Worm (Caenorhabditis elegans) whole organism, late embryonic: ENCODE data around the gene sra-8.

ENCODE experiments used
- C08G9.2 ChIP-seq: sonication (generic microtip); optimal IDR thresholded peaks from 2 replicates; lab custom pipeline; 2016; ENCODE audit warnings: mild to moderate bottlenecking, missing genetic modification characterization, moderate library complexity, missing compliant biosample characterization
- C38D4.7 ChIP-seq: fragments of 200-800 bp; sonication (Bioruptor generic); optimal IDR thresholded peaks from 2 replicates; lab custom pipeline; 2018; ENCODE audit warnings: mild to moderate bottlenecking, missing genetic modification characterization, moderate library complexity, missing compliant biosample characterization
- F13H6.1 ChIP-seq: sonication (generic microtip); optimal IDR thresholded peaks from 2 replicates; lab custom pipeline; 2016; ENCODE audit warnings: missing genetic modification characterization, missing compliant biosample characterization
- Y22D7AL.16 ChIP-seq: sonication (generic microtip); optimal IDR thresholded peaks from 2 replicates; lab custom pipeline; 2016; ENCODE audit warnings: missing genetic modification characterization, missing compliant biosample characterization
- ahr-1 ChIP-seq: sonication (generic microtip); optimal IDR thresholded peaks from 2 replicates; lab custom pipeline; 2016; ENCODE audit warnings: missing genetic modification characterization, missing compliant biosample characterization
- ama-1 ChIP-seq: fragments of 150-350 bp; optimal IDR thresholded peaks from 2 replicates; lab custom pipeline; 2014
- ceh-14 ChIP-seq: sonication (generic microtip); optimal IDR thresholded peaks from 2 replicates; lab custom pipeline; 2016; ENCODE audit warnings: missing genotype, missing genetic modification characterization, missing compliant biosample characterization
- ceh-18 ChIP-seq: sonication (generic microtip); optimal IDR thresholded peaks from 2 replicates; lab custom pipeline; 2016; ENCODE audit warnings: missing genetic modification characterization, missing compliant biosample characterization
- ceh-19 ChIP-seq: fragments of 200-800 bp; sonication (Bioruptor generic); optimal IDR thresholded peaks from 2 replicates; lab custom pipeline; 2018; ENCODE audit warnings: mild to moderate bottlenecking, missing genetic modification characterization, missing compliant biosample characterization
- ceh-2 ChIP-seq: sonication (generic microtip); optimal IDR thresholded peaks from 2 replicates; lab custom pipeline; 2016; ENCODE audit warnings: missing genotype, missing genetic modification characterization, missing compliant biosample characterization
- ceh-48 ChIP-seq: sonication (generic microtip); optimal IDR thresholded peaks from 2 replicates; lab custom pipeline; 2016; ENCODE audit warnings: missing genetic modification characterization, inconsistent platforms, missing compliant biosample characterization
- dmd-4 ChIP-seq: sonication (generic microtip); optimal IDR thresholded peaks from 2 replicates; lab custom pipeline; 2016; ENCODE audit warnings: borderline replicate concordance, missing genetic modification characterization, missing compliant biosample characterization
- dve-1 ChIP-seq: sonication (generic microtip); optimal IDR thresholded peaks from 2 replicates; lab custom pipeline; 2017; ENCODE audit warnings: antibody characterized with exemption, mild to moderate bottlenecking, missing genetic modification characterization, missing compliant biosample characterization
- ets-4 ChIP-seq: sonication (generic microtip); optimal IDR thresholded peaks from 2 replicates; lab custom pipeline; 2016; ENCODE audit warnings: missing genetic modification characterization, missing compliant biosample characterization
- eyg-1 ChIP-seq: sonication (generic microtip); optimal IDR thresholded peaks from 2 replicates; lab custom pipeline; 2016; ENCODE audit warnings: missing genotype, missing genetic modification characterization, missing compliant biosample characterization
- gmeb-2 ChIP-seq: sonication (generic microtip); optimal IDR thresholded peaks from 2 replicates; lab custom pipeline; 2016; ENCODE audit warnings: missing genetic modification characterization, inconsistent platforms, missing compliant biosample characterization
- hlh-13 ChIP-seq: fragments of 200-800 bp; sonication (Bioruptor generic); optimal IDR thresholded peaks from 2 replicates; lab custom pipeline; 2018; ENCODE audit warnings: mild to moderate bottlenecking, missing genetic modification characterization, missing compliant biosample characterization
- lim-6 ChIP-seq: sonication (generic microtip); optimal IDR thresholded peaks from 2 replicates; lab custom pipeline; 2016; ENCODE audit warnings: missing genetic modification characterization, missing compliant biosample characterization
- lin-11 ChIP-seq: fragments of 200-800 bp; sonication (Bioruptor generic); optimal IDR thresholded peaks from 2 replicates; lab custom pipeline; 2018; ENCODE audit warnings: mild to moderate bottlenecking, missing genetic modification characterization, missing compliant biosample characterization
- madf-2 ChIP-seq: sonication (generic microtip); optimal IDR thresholded peaks from 2 replicates; lab custom pipeline; 2017; ENCODE audit warnings: missing genetic modification characterization, missing compliant biosample characterization
- nhr-11 ChIP-seq: fragments of 150-350 bp; optimal IDR thresholded peaks from 2 replicates; lab custom pipeline; 2014; ENCODE audit warnings: missing biosample characterization, missing genetic modification characterization
- odd-2 ChIP-seq: sonication (generic microtip); optimal IDR thresholded peaks from 2 replicates; lab custom pipeline; 2017; ENCODE audit warnings: antibody characterized with exemption, mild to moderate bottlenecking, missing genetic modification characterization, missing compliant biosample characterization
- pag-3 ChIP-seq: sonication (generic microtip); optimal IDR thresholded peaks from 2 replicates; lab custom pipeline; 2016; ENCODE audit warnings: missing compliant biosample characterization, missing genetic modification characterization, borderline replicate concordance
- pat-9 ChIP-seq: fragments of 200-800 bp; sonication (Bioruptor generic); optimal IDR thresholded peaks from 2 replicates; lab custom pipeline; 2018; ENCODE audit warnings: mild to moderate bottlenecking, missing genetic modification characterization, moderate library complexity, missing compliant biosample characterization
- pha-2 ChIP-seq: sonication (generic microtip); optimal IDR thresholded peaks from 2 replicates; lab custom pipeline; 2017; ENCODE audit warnings: mild to moderate bottlenecking, missing genetic modification characterization, missing compliant biosample characterization
- pha-4 ChIP-seq: fragments of 150-350 bp; optimal IDR thresholded peaks from 2 replicates; lab custom pipeline; 2018; ENCODE audit warnings: missing biosample characterization, missing genetic modification reagents, missing genetic modification characterization
- pqm-1 ChIP-seq: sonication (generic microtip); optimal IDR thresholded peaks from 2 replicates; lab custom pipeline; 2016; ENCODE audit warnings: missing genetic modification characterization, missing compliant biosample characterization
- ref-2 ChIP-seq: sonication (generic microtip); optimal IDR thresholded peaks from 2 replicates; lab custom pipeline; 2016; ENCODE audit warnings: missing genetic modification characterization, missing compliant biosample characterization
- rnt-1 ChIP-seq: sonication (generic microtip); optimal IDR thresholded peaks from 2 replicates; lab custom pipeline; 2016; ENCODE audit warnings: missing genetic modification characterization, missing compliant biosample characterization
- sox-2 ChIP-seq: fragments of 200-800 bp; sonication (Bioruptor generic); IDR thresholded peaks from 2 replicates; pipeline ENCODE4 v1.3.6; 2022; ENCODE audit warnings: missing genetic modification reagents, missing genetic modification characterization, missing compliant biosample characterization
- unc-42 ChIP-seq: sonication (generic microtip); optimal IDR thresholded peaks from 2 replicates; lab custom pipeline; 2016; ENCODE audit warnings: missing genotype, missing genetic modification characterization, missing compliant biosample characterization
- unc-55 ChIP-seq: sonication (generic microtip); optimal IDR thresholded peaks from 2 replicates; lab custom pipeline; 2017; ENCODE audit warnings: missing biosample characterization, missing genetic modification reagents, missing genetic modification characterization
- ztf-16 ChIP-seq: sonication (generic microtip); optimal IDR thresholded peaks from 2 replicates; lab custom pipeline; 2017; ENCODE audit warnings: missing genetic modification characterization, missing compliant biosample characterization

The sra-8 gene

ce11 chrII:9518781-9519180, 18.7 kb upstream of the sra-8 start, which contains the start of the genes sfxn-1.1 and AH6.3:
Gene sfxn-1.1, minus strand, starts transcription at chrII:9518881.
Gene AH6.3, plus strand, starts transcription at chrII:9519055.
- TF ChIP-seq dmd-4 (no peak), ceh-48 (tag; lab: Kevin White, UChicago) (no peak), ztf-16 (tag; lab: Kevin White, UChicago) (no peak)

DNA sequence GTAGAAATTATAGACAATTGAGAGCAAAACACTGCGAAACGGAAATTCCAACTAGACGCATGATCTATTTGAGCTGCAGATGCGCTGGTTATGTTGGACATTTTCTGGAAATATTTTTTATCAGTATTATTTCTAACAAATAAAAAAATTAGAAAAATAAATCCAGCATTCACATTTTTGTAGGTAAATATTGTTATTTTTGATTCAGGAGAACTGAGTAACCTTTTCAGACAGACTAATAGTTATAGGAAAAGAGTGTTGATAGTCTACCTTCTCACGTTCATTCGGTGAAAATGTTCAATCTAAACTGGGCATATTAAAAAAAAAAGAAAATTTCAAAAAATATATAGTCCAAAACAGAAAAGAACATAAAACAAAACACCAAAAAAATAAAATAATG, 16.0 kb upstream of the sra-8 start, which contains the start of gene sra-1:
Gene sra-1 (minus strand): TSS at position 101 of the 400 bp plus-strand sequence.
- no peak for TF ChIP-seq ceh-18
- no peak for TF ChIP-seq ceh-2
- TF ChIP-seq pqm-1, result no peak
- TF ChIP-seq ceh-19 (GFP tag; lab: Kevin White, UChicago), result no peak
- TF ChIP-seq lin-11 (tag; lab: Kevin White, UChicago), result no peak
- TF ChIP-seq unc-42, result no peak
- no peak for TF ChIP-seq sox-2
- TF ChIP-seq C38D4.7 (GFP tag; lab: Kevin White, UChicago), result no peak
- no peak for TF ChIP-seq ama-1 (lab: Kevin White, UChicago)
- TF ChIP-seq ceh-14 (tag; lab: Kevin White, UChicago), result no peak
- no peak for TF ChIP-seq ahr-1 (tag; lab: Kevin White, UChicago)
- TF ChIP-seq ceh-48 (tag; lab: Kevin White, UChicago), result no peak

DNA sequence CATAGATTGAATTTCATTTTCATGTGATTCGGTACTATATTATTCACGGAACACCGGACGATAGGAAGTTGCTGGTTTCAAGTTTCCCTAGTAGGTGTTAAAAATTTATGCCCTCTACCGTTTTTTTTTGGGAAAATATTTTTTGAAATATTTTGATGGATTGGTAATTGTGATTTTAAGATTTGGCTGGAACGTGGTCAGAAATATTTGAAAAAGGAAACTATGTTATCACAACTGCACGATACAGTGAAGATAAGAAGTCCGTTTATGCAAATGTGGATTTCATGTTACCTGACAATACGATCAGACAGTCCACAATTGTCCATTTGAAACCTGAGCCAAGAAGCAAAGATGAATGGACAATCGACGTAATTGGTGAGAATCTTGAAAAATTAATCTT, 14.5 kb upstream of the sra-8 start, which contains the start of gene AH6.17:
Gene AH6.17 (plus strand): TSS at position 185 of the 400 bp plus-strand sequence.
- TF ChIP-seq Y22D7AL.16, result no peak
- TF ChIP-seq ref-2, result no peak
- no peak for TF ChIP-seq eyg-1 (tag; lab: Kevin White, UChicago)
- TF ChIP-seq dve-1 (tag; lab: Kevin White, UChicago), result no peak
- TF ChIP-seq odd-2 (tag; lab: Kevin White, UChicago), result no peak
- no peak for TF ChIP-seq lin-11 (tag; lab: Kevin White, UChicago)
- TF ChIP-seq ztf-16 (tag; lab: Kevin White, UChicago), result no peak
- TF ChIP-seq sox-2, result no peak
- TF ChIP-seq nhr-11 (tag; lab: Kevin White, UChicago), result no peak
- no peak for TF ChIP-seq ahr-1 (tag; lab: Kevin White, UChicago)
- no peak for TF ChIP-seq madf-2 (tag; lab: Kevin White, UChicago)
- TF ChIP-seq unc-42, result no peak
- no peak for TF ChIP-seq pqm-1

ce11 chrII:9523539-9524224, 13.8 kb upstream of the sra-8 start, which contains the start of gene mex-6:
Gene mex-6, plus strand, starts transcription at chrII:9524174.
- TF ChIP-seq ztf-16 (tag; lab: Kevin White, UChicago), result no peak

DNA sequence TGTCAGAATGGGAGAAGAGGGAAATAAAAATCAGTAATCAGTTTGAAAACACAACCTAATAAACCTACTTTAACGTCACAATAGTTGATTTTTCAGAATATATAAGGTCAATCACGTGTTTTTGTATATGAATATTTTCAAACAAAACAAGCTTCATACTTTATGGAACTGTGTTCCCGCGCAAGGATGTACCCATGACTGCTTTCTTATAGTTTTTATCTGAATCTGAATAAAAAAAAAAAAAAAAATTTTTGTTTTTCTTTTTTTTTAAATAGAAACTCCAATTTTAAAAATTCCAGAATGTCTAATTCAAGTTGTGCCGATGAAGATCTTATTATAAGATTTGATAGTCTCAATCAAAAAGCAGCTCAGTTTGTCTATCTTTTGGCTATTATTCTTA, 9.0 kb upstream of the sra-8 start, which contains the start of gene sra-2:
Gene sra-2 (plus strand): TSS at position 301 of the 400 bp plus-strand sequence.
- TF ChIP-seq gmeb-2 (tag; lab: Kevin White, UChicago), result no peak
- TF ChIP-seq hlh-13 (GFP tag; lab: Kevin White, UChicago), result no peak
- no peak for TF ChIP-seq pat-9 (tag; lab: Kevin White, UChicago)
- no peak for TF ChIP-seq pha-2 (tag; lab: Kevin White, UChicago)
- no peak for TF ChIP-seq pag-3 (tag; lab: Kevin White, UChicago)
- TF ChIP-seq F13H6.1, result no peak
- TF ChIP-seq pha-4, result no peak
- TF ChIP-seq C08G9.2 (tag; lab: Kevin White, UChicago), result no peak
- no peak for TF ChIP-seq ceh-48 (tag; lab: Kevin White, UChicago)
- no peak for TF ChIP-seq ref-2
- TF ChIP-seq madf-2 (tag; lab: Kevin White, UChicago), result no peak
- TF ChIP-seq rnt-1, result no peak
- TF ChIP-seq lim-6 (tag; lab: Kevin White, UChicago), result no peak
- no peak for TF ChIP-seq ets-4 (tag; lab: Kevin White, UChicago)
- no peak for TF ChIP-seq unc-55 (GFP tag; lab: Kevin White, UChicago)
